Worm (Caenorhabditis elegans) whole organism, dauer: ENCODE measurements around the gene F57A8.7.

Experiments used
- unc-62 ChIP-seq: sonication (generic microtip); optimal IDR thresholded peaks from 2 replicates; lab custom pipeline; 2017; ENCODE audit warnings: missing biosample characterization, missing genetic modification reagents, missing genetic modification characterization

F57A8.7 gene

DNA sequence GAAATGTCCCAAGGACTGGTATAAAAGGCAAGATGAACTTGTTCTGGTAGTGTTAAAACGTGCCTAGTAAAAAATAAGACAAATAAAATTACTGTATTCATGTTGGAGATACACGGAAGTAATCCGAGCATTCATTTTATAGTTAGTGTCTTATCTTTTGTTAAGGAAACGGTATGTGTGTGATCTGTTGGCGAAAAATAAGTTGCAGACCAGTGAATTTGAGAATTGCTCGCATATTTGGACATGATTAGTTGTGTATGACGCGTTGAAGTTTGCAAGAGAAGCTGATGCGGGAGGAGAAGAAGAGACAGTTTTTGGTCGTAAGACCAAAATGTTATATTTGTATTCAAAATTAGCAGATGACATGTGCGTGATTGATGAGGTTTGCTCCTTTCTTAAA is 26.4 kb downstream of the F57A8.7 start, which contains the start of gene C08B6.14:
TSS of gene C08B6.14 (minus strand) at position 101 of the 400 bp plus-strand sequence.
- no peak for TF ChIP-seq unc-62 (GFP tag; lab: Kevin White, UChicago)

DNA sequence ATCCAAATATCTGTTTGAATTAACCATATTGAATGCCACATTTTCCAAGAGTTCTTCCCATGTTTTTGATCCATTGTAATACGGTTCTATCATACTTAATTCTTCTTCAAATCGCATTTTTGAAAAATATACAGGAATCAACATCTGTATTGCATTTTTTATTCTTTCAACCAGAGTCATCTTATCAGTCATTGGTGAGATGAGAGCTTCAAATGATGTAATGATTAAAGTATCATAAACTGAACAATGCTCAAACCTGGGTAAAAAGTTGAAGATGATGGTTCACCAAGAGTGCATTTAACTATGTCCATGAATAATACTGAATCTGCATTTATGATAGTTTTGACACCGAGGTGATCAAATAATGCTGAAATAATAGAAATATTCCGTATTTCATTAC is 28.3 kb downstream of the F57A8.7 start:
- no peak for TF ChIP-seq unc-62 (GFP tag; lab: Kevin White, UChicago)

DNA sequence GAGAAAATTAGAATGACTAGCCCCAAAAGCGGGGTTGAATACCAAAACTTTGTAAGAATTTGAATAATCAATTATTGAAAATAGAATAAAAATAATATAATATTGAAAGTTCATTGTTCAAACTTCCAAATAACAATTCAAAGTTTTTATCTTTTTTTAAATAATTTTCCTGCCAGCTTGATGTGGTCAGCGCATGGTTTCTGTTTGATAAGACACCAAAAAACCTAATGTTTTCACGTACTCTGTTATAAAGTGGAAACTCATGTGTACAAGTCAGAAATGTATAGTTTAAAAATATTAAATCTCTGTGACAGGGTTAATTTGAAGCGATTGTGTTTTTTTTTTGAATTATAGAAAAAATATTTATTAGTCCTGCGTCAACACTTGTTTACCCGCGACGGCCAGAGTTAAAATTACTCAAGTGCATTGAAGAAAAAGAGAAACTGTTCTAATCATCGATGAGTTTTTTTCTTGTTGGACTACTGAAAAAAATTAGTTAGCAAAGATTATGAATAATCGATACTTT is 29.3 kb downstream of the F57A8.7 start, which contains the start of gene ugt-17:
TSS of gene ugt-17 (minus strand) at position 180 of the 526 bp plus-strand sequence.
- no peak for TF ChIP-seq unc-62 (GFP tag; lab: Kevin White, UChicago)

DNA sequence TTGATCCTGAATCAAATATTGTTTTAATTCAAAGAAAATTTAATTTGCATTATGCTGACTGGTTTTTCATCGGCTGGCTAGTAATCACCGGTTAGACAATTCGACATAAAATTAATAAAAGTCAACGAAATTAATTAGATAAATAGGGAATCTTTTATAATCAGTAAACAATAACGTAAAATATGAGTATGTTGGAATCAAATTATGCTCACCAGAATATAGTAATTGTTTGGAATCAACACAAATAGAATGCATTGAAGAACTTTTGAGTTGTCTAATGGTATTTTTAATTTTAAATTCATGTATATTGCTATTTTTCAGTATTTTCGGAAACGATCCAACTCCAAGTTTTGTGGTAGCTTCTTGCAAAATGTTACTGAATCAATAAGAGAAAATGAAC is 29.9 kb downstream of the F57A8.7 start, which contains the start of gene C08B6.2:
TSS of gene C08B6.2 (plus strand) at position 301 of the 400 bp plus-strand sequence.
- no peak for TF ChIP-seq unc-62 (GFP tag; lab: Kevin White, UChicago)

DNA sequence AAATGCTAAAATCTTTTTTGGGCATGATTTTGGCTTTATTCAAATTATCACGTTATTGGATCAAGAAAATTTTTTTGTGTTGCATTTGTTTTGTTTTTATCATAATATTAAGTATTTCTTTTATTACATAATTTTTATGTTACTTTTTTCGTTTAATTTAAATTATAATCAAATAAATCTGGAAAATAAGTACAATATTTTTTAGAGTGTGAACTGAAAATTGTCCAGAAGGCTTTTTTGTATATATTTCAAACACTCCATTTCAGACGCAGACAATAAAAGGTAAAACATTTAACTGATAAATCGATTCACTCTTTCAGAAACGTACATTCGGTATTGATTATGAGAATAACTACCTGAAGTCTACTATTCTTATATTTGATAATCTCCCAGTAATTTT is 31.8 kb downstream of the F57A8.7 start, which contains the start of gene C08B6.11:
TSS of gene C08B6.11 (plus strand) at position 301 of the 400 bp plus-strand sequence.
- TF ChIP-seq unc-62 (GFP tag; lab: Kevin White, UChicago) = no peak

DNA sequence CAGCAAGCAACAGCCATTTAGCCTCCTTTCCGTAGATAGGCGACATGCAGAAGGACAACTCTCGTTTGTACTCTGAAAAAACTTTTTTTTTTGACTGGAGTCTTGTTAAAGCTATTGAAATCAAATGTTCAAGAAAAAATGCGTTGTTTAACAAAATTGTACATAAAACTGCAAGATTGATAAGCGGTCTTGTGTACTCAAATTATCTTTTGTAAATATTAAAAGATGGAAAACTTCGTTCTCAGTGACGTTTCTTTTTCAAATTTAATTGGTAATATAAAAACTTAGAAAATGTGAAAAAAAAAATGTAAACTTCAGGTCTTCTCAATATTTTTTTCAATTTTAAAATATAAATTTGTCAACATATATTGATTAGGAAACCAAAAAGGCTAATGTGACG is 35.6 kb downstream of the F57A8.7 start:
- no peak for TF ChIP-seq unc-62 (GFP tag; lab: Kevin White, UChicago)

DNA sequence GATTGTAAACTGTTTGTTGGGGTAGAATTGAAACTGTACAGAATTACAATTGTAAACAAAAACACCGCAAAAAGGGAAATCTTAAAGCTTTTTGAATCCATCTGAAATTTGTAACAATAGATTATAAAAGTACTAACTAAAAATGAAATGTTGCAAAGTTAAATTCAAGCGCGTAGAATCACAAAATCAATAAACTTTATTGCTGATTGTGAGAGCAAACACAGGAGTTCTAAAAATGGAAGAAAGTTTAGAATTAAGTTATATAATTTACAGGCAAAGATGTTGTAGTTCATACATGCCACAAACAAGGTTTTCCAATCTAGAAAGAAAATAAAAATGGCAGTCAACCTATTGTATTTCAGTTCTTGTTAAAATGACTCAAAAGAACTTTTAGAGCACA is 36.6 kb downstream of the F57A8.7 start, which contains the start of gene C08B6.3:
TSS of gene C08B6.3 (minus strand) at position 101 of the 400 bp plus-strand sequence.
- no peak for TF ChIP-seq unc-62 (GFP tag; lab: Kevin White, UChicago)

DNA sequence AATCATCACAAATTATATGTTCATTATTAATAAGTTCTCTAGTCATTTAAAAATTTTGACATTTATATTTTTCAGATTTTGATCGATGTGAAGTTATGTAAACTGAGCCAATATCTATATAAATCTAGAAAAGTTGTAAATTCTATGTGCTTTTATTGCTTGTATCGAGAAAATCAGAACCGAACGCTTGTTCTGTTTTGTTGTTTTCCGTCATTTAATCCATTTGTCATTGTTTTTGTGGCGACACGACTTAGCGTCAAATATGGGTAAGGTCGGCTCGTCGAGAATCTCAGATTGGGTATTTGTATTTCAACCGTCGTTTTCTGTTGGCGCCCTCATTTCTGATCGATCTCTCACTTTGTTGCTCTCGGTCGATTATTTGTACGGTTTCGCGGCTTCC is 38.8 kb downstream of the F57A8.7 start, which contains the start of gene cht-5:
TSS of gene cht-5 (plus strand) at position 301 of the 400 bp plus-strand sequence.
- no peak for TF ChIP-seq unc-62 (GFP tag; lab: Kevin White, UChicago)

DNA sequence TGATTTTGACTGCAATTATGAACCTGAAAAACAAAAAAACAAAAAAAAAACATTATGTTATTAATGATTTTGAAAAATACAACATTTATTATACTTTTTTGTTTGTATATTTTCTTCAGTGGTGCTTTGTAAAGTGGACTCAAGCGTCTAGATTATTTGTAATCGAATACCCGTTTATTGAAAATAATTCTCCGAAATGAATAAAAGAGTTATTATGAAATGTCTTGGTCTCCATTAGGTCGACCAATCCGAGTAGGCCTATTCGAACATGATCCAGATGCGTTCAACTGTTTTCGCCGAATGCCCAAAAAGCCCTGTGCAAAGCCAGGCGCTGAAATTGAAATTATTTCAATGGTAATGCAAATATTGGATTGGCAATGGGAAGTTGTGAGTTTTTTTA is 41.9 kb downstream of the F57A8.7 start, which contains the start of gene C08B6.5:
TSS of gene C08B6.5 (plus strand) at position 301 of the 400 bp plus-strand sequence.
- no peak for TF ChIP-seq unc-62 (GFP tag; lab: Kevin White, UChicago)

DNA sequence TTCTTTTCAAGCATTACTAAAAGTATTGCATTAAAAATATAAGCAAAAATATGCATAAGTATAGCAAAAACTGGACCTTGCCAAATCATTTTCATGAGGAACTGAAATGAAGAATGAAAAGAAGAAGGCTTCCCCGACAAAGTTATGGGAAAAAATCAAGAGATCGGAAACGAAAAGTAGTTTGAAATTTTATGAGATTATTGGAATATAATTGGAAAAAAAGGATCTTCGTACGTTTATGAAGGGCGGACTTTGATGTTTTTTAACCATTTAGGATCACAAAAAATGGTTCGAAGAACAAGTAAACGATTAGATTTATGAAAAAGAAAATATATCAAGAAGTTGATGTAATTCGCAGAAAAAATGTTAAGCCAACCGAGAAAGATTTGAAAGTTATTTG is 45.4 kb downstream of the F57A8.7 start, which contains the start of gene srxa-18:
TSS of gene srxa-18 (minus strand) at position 100 of the 400 bp plus-strand sequence.
- TF ChIP-seq unc-62 (GFP tag; lab: Kevin White, UChicago) = no peak

DNA sequence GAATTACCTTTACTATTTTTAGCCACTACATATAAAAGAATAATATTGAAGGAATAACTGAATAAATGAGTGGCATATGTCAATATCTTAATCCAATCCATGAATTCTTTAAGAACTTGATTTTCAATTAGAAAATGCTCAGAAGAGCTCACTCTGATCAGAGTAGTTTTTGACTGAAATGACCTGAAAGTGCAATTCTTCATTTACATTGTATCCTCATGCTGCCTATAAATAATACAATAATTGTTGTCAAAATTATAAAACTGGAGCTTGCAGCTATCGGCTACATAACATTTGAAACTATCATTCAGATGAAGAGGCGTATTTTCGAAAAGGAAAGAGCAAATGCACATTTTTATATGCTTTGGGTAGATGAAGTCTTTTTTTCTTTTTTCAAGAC is 47.1 kb downstream of the F57A8.7 start, which contains the start of gene srxa-19:
TSS of gene srxa-19 (minus strand) at position 101 of the 400 bp plus-strand sequence.
- TF ChIP-seq unc-62 (GFP tag; lab: Kevin White, UChicago) = no peak

DNA sequence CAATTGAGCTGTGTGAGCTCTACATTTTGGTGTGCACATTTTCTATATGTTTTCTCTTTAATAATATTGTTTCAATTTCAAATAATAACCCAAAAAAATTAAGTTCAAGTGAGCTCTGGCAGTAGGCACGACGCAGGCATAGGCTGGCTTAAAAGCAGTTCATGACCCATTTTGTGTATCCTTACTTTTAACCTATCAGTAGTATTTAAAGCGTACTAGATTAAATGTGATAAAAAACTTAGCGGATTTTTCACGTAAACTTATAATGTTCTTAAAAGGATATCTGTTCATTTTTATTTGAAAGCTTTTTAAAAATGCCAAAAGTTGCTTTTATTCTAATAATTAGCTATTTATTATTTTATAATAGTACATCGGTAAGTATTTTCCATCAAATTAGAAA is 47.8 kb downstream of the F57A8.7 start, which contains the start of gene C08B6.6:
TSS of gene C08B6.6 (plus strand) at position 301 of the 400 bp plus-strand sequence.
- TF ChIP-seq unc-62 (GFP tag; lab: Kevin White, UChicago) = no peak

DNA sequence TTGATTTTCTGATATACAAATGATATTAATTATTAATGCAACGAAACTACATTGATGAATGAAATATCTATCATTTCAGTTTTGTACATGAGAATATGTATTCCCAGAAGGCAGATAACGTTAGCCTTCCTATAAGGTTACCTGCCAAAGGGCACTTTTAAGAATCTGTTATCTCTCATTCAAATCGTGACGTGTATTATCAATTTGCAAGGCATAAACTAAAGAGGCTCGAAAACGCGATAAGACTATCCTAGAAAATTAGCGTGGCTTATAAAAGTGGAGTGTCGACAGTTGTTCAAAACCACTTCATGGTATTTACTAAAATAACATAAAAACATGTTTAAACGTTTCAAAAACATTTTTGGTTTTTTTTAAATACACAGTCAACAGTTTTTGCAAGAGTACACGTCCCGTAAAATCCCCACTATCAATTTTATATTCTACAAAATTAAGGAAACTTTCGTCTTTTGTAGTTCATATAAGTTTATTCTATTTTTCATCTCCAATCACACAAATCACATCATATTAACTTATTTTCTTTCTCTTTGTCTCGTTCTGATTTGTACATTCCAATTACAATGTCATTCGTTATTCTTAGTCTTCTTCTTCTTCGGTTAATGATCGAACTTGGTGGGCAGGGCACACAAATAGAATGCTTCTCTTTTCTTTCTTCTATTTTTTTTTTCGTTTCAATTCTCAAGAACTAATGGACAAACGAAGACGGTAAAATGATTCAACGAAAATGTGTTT is 49.4 kb downstream of the F57A8.7 start, which contains the start of gene C08B6.10:
TSS of gene C08B6.10 (plus strand) at position 700 of the 750 bp plus-strand sequence.
- no peak for TF ChIP-seq unc-62 (GFP tag; lab: Kevin White, UChicago)
